Worm (Caenorhabditis elegans): ENCODE measurements around the gene stt-3.

The stt-3 gene

DNA sequence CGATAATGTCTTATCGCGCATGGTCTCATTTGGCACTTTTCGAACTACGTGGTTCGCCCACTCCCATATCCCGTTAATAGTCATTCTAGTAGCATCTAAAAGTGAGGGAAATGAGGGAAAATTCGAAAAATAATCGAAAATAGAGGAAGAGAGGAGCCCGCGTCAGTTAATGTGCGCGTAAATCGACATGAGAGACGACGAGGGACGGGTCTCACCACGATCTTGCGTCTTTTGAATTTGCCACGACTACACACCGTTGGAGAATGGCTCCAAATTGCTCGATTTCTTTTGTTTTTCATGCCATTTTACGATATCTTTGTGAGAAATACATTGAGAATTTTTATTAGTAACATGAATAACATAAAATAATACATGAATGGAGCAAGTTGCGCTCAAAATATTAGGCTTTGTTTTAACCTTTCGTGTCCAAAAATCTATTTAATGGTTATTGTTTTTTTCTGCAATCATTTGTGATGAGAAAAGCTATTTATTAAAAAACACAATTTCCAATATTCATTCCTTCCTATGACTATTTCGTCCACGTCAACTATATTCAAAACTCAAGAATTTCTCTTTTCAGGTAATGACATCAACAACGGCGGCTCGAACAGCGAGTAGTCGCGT lies at the start of gene stt-3, which contains the start of gene gen-1:
stt-3 (plus strand) TSS at position 574 of the 624 bp plus-strand sequence.
gen-1 (minus strand) TSS at position 95 of the 624 bp plus-strand sequence.
- TF ChIP-seq sox-4 (tag; optimal IDR thresholded peaks at IDR 0.05): no peak
- TF ChIP-seq C38D4.7 (GFP tag; optimal IDR thresholded peaks at IDR 0.05): no peak
- no peak for TF ChIP-seq ref-2 (tag; optimal IDR thresholded peaks at IDR 0.05)
- TF ChIP-seq nfya-1 (tag; optimal IDR thresholded peaks at IDR 0.05): no peak
- no peak for TF ChIP-seq pha-4 (tag; optimal IDR thresholded peaks at IDR 0.05)
- TF ChIP-seq unc-42 (tag; optimal IDR thresholded peaks at IDR 0.05): no peak
- no peak for TF ChIP-seq Y22D7AL.16 (tag; optimal IDR thresholded peaks at IDR 0.05)
- no peak for TF ChIP-seq ceh-45 (GFP tag; IDR thresholded peaks at IDR 0.05)
- no peak for TF ChIP-seq fax-1 (tag; optimal IDR thresholded peaks at IDR 0.05)

DNA sequence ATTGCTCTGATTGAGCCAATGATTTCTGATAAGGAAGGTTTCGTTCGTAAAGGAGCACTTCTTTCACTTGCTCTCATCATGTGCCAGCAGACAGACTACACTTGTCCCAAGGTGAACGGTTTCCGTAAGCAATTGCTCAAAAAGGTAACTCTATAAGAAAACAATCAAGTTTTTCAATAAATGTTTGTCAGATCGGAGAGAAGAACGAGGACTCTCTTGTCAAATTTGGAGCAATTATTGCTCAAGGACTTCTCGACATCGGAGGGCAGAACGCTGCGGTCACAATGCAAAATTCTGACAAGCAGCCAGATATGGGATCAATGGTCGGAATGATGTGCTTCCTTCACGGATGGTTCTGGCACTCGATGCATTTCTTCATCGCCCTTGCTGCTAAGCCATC lies 47.1 kb upstream of the stt-3 start:
- TF ChIP-seq pag-3 (tag; optimal IDR thresholded peaks at IDR 0.05; ENCODE audit: borderline replicate concordance) (no peak), pat-9 (tag; optimal IDR thresholded peaks at IDR 0.05) (no peak), tbx-7 (tag; optimal IDR thresholded peaks at IDR 0.05) (no peak), ceh-30 (tag; optimal IDR thresholded peaks at IDR 0.05) (no peak), hlh-8 (tag; optimal IDR thresholded peaks at IDR 0.05) (no peak), zip-5 (tag; optimal IDR thresholded peaks at IDR 0.05) (no peak), npax-4 (tag; optimal IDR thresholded peaks at IDR 0.05) (no peak), F13H6.1 (tag; optimal IDR thresholded peaks at IDR 0.05) (no peak), pqm-1 (tag; optimal IDR thresholded peaks at IDR 0.05) (no peak), hlh-15 (tag; optimal IDR thresholded peaks at IDR 0.05) (no peak), hlh-6 (tag; optimal IDR thresholded peaks at IDR 0.05) (no peak), rnt-1 (tag; optimal IDR thresholded peaks at IDR 0.05) (no peak), hlh-30 (tag; optimal IDR thresholded peaks at IDR 0.05; ENCODE audit: insufficient read depth) (no peak), K02D7.2 (tag; optimal IDR thresholded peaks at IDR 0.05) (no peak), ceh-34 (tag; optimal IDR thresholded peaks at IDR 0.05) (no peak)

DNA sequence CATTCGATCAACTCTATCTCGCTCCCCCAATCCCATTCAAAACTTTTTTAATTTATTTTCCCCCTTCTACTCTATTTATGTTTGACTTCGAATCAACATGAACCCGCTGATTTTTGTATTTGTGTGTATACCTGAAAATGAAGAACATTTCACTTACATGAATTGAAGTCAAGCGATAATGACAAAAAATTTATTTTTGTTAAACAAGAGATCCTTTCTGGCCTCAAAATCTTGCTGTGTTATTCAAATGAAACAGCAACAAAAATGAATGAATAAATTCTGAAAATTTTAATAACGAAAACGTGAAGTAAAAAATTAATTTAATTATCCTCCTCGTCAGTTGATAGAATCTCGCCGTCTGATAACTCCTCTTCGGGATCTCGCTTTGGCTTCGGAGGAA lies 46.0 kb upstream of the stt-3 start:
- TF ChIP-seq che-1 (tag; optimal IDR thresholded peaks at IDR 0.05) (no peak), fkh-10 (GFP tag; optimal IDR thresholded peaks at IDR 0.05) (no peak), tbx-2 (tag; optimal IDR thresholded peaks at IDR 0.05) (no peak), elt-2 (tag; optimal IDR thresholded peaks at IDR 0.05) (no peak), ahr-1 (tag; optimal IDR thresholded peaks at IDR 0.05) (no peak), T23F11.4 (GFP tag; optimal IDR thresholded peaks at IDR 0.05) (no peak), Y22D7AL.16 (tag; optimal IDR thresholded peaks at IDR 0.05) (no peak), ceh-18 (tag; optimal IDR thresholded peaks at IDR 0.05) (no peak), pros-1 (tag; optimal IDR thresholded peaks at IDR 0.05) (no peak), lim-6 (tag; optimal IDR thresholded peaks at IDR 0.05) (no peak), pat-9 (tag; optimal IDR thresholded peaks at IDR 0.05) (no peak), unc-86 (tag; optimal IDR thresholded peaks at IDR 0.05) (no peak), odd-2 (tag; optimal IDR thresholded peaks at IDR 0.05) (no peak)

DNA sequence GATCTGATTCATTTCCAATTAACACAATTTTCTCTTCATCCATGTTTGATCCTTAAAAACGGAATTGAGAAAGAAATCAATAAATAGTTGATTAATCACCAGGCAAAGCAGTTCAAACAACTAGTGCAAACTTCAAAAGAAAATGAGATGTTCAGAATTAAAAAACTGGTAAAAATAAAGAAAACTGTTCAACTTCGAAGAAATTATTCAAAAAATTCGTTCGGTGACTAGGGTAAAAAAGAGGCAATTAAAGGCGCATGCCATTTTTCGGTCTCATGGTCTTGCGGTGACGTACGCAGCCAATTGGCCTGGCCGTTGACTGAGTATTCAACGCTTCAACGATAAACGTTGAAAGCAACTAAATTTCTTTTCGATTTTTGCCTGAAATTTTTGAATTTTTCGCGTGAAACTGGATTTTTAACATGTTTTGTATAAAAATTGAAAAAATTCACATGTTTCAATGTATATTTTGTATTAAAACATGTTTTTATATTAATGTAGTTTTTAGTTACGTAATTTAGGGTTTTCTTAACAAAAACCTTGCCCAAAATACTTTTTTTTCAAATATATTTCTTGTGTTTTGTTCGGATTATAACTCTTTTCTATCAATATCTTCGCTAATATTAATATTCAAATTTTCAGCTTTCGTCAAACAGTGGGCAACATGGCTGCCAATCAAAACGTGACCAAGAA lies 42.1 kb upstream of the stt-3 start, which contains the start of the genes sna-3 and rps-3:
sna-3 (minus strand) TSS at position 51 of the 693 bp plus-strand sequence.
rps-3 (plus strand) TSS at position 643 of the 693 bp plus-strand sequence.
- TF ChIP-seq ceh-9 (tag; optimal IDR thresholded peaks at IDR 0.05) (no peak), C08G9.2 (tag; optimal IDR thresholded peaks at IDR 0.05) (no peak), ttx-3 (tag; optimal IDR thresholded peaks at IDR 0.05) (no peak), fax-1 (tag; optimal IDR thresholded peaks at IDR 0.05) (no peak), elt-2 (tag; optimal IDR thresholded peaks at IDR 0.05) (peak; percentile 2), ref-2 (tag; optimal IDR thresholded peaks at IDR 0.05) (no peak), ceh-6 (GFP tag; optimal IDR thresholded peaks at IDR 0.05) (no peak), unc-42 (tag; optimal IDR thresholded peaks at IDR 0.05) (peak; percentile 39), T23F11.4 (GFP tag; optimal IDR thresholded peaks at IDR 0.05) (no peak), pax-1 (tag; optimal IDR thresholded peaks at IDR 0.05) (no peak), ceh-48 (tag; optimal IDR thresholded peaks at IDR 0.05) (no peak), pha-4 (tag; optimal IDR thresholded peaks at IDR 0.05) (no peak), K09A11.1 (tag; optimal IDR thresholded peaks at IDR 0.05; ENCODE audit: insufficient read depth) (no peak), ceh-14 (tag; optimal IDR thresholded peaks at IDR 0.05) (no peak), tbx-2 (tag; optimal IDR thresholded peaks at IDR 0.05) (peak; percentile 32), hlh-8 (tag; optimal IDR thresholded peaks at IDR 0.05) (no peak), rnt-1 (tag; optimal IDR thresholded peaks at IDR 0.05) (peak; percentile 63), unc-55 (GFP tag; optimal IDR thresholded peaks at IDR 0.05) (peak; percentile 16), ceh-31 (tag; optimal IDR thresholded peaks at IDR 0.05) (peak; percentile 78), hlh-30 (tag; optimal IDR thresholded peaks at IDR 0.05; ENCODE audit: insufficient read depth) (peak; percentile 81), nfya-1 (tag; optimal IDR thresholded peaks at IDR 0.05) (peak; percentile 82), sox-4 (tag; optimal IDR thresholded peaks at IDR 0.05) (no peak), pag-3 (tag; optimal IDR thresholded peaks at IDR 0.05; ENCODE audit: borderline replicate concordance) (no peak)
